Fruit fly (Drosophila melanogaster) whole organism, wandering third instar larva: ENCODE measurements around the gene KP78a.

ENCODE experiments used
- Abd-B ChIP-seq: fragments of >200 bp; optimal IDR thresholded peaks from 2 replicates; lab custom pipeline; 2017; ENCODE audit warnings: missing biosample characterization, missing genetic modification characterization
- CG32264 ChIP-seq: fragments of 200-800 bp; sonication (Bioruptor generic); optimal IDR thresholded peaks from 2 replicates; lab custom pipeline; 2016; ENCODE audit warnings: missing biosample characterization, missing genetic modification characterization
- CG9705 ChIP-seq: fragments of 200-800 bp; sonication (Bioruptor generic); optimal IDR thresholded peaks from 2 replicates; lab custom pipeline; 2018; ENCODE audit warnings: missing biosample characterization, mild to moderate bottlenecking, missing genetic modification characterization
- Dif ChIP-seq: fragments of 200-275, 200-300 bp; sonication (Bioruptor generic); optimal IDR thresholded peaks from 2 replicates; lab custom pipeline; 2018; ENCODE audit warnings: missing biosample characterization, missing genetic modification characterization; ENCODE audit not compliant: partially characterized antibody
- Hr78 ChIP-seq: fragments of >200 bp; optimal IDR thresholded peaks from 2 replicates; lab custom pipeline; 2017; ENCODE audit warnings: missing biosample characterization, missing genetic modification characterization
- OdsH ChIP-seq: fragments of 200-800 bp; sonication (Bioruptor generic); optimal IDR thresholded peaks from 2 replicates; lab custom pipeline; 2016; ENCODE audit warnings: missing biosample characterization, mild to moderate bottlenecking, missing genetic modification characterization
- dmrt93B ChIP-seq: fragments of 200-800 bp; sonication (Bioruptor generic); optimal IDR thresholded peaks from 2 replicates; lab custom pipeline; 2018; ENCODE audit warnings: missing biosample characterization, mild to moderate bottlenecking, missing genetic modification characterization
- ey ChIP-seq: fragments of 200-800 bp; sonication (Bioruptor generic); optimal IDR thresholded peaks from 2 replicates; lab custom pipeline; 2016; ENCODE audit warnings: missing biosample characterization, missing genetic modification characterization
- woc ChIP-seq: sonication (Bioruptor generic); optimal IDR thresholded peaks from 2 replicates; lab custom pipeline; 2016; ENCODE audit warnings: missing biosample characterization, mild to moderate bottlenecking, missing genetic modification characterization

KP78a gene

DNA sequence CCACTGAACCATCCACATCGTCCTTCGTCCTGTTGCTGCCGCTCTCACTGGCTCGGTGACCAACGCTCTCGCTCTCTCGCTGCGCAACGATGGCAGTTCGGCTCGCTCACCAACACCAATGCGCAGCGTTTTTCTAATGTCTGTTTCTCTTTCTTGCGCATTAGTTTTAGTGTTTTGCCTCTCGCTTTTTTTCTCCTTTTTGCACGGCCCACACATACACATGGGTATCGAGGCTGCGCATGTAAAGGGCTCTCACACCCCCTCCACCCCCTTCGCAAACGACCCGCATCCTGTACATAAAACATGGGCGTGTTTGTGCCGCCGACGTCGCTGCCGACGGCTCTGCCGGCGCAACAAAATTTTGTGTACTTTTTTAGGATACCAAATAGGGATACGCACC lies 50.0 kb downstream of the KP78a start:
- no peak for TF ChIP-seq CG9705 (GFP tag; lab: Kevin White, UChicago)
- TF ChIP-seq ey (GFP tag; lab: Kevin White, UChicago), result no peak
- TF ChIP-seq Abd-B (GFP tag; lab: Kevin White, UChicago), result no peak
- no peak for TF ChIP-seq woc
- TF ChIP-seq OdsH (GFP tag; lab: Kevin White, UChicago), result no peak
- no peak for TF ChIP-seq CG32264
- TF ChIP-seq Hr78 (GFP tag; lab: Kevin White, UChicago), result no peak
- no peak for TF ChIP-seq Dif (GFP tag; lab: Kevin White, UChicago)
- no peak for TF ChIP-seq dmrt93B (GFP tag; lab: Kevin White, UChicago)
